Worm (Caenorhabditis elegans): ENCODE measurements around the gene egl-43.

egl-43 gene

DNA sequence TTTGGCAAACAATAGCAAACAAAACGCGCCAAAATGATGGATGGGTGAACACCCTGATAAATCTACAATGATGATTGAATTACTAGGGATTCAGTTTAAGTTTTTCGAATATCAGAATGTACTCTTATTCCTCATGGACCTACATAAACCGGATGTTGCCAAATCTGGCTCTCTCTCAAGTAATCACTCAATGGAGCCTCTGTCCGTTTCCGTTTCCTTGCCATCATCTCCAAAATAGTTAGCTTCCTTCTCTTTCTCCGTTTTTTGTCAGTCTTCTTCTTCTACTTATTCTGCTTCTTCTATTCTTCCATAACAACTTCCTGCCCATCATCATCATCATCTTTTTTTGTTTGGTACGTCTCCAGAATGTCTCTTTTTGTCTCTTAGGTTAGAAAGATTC is 10.3 kb downstream of the egl-43 start:
- TF ChIP-seq F10E7.11 (tag; optimal IDR thresholded peaks at IDR 0.05) (no peak), mel-28 (tag; optimal IDR thresholded peaks at IDR 0.05; ENCODE audit: borderline replicate concordance) (no peak), sea-2 (GFP tag; IDR thresholded peaks at IDR 0.05) (no peak), lin-40 (tag; optimal IDR thresholded peaks at IDR 0.05) (no peak), madf-10 (tag; optimal IDR thresholded peaks at IDR 0.05) (no peak), F22D6.2 (tag; optimal IDR thresholded peaks at IDR 0.05) (no peak), mxl-1 (tag; optimal IDR thresholded peaks at IDR 0.05) (no peak), somi-1 (GFP tag; optimal IDR thresholded peaks at IDR 0.05) (no peak), nhr-80 (tag; optimal IDR thresholded peaks at IDR 0.05) (no peak), nhr-179 (tag; optimal IDR thresholded peaks at IDR 0.05) (no peak)

DNA sequence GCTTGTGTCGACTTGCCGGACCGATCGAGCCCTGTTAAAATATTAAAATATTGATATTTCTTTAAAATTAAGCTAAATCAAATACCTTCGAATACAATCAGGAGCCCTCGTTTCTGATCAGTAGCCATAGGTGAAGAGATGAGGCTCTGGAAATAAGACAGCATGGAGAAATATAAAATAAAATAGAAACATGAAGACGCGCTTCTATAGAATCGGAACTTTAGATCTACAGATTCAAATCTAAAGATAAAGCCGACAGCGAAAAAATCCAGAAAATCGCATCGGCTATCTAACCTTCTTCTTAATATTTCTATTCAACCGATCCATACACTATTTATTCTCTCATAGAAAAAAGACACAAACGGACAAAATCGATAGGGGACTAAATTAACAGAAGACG is 12.0 kb downstream of the egl-43 start, which contains the start of gene dtmk-1:
dtmk-1 (minus strand) TSS at position 146 of the 400 bp plus-strand sequence.
- TF ChIP-seq ekl-4 (GFP tag; IDR thresholded peaks at IDR 0.05), result 0 out of 2 replicates have a peak, but pooled peaks have one; percentile 21
- TF ChIP-seq rpc-1 (optimal IDR thresholded peaks at IDR 0.05), result no peak
- TF ChIP-seq rpc-1 (tag; optimal IDR thresholded peaks at IDR 0.05), result no peak
- peak; percentile 17 for TF ChIP-seq snpc-1.1 (tag; optimal IDR thresholded peaks at IDR 0.05; ENCODE audit: insufficient read depth)
- peak; percentile 11 for TF ChIP-seq ama-1 (optimal IDR thresholded peaks at IDR 0.05)
- TF ChIP-seq ama-1 (GFP tag; optimal IDR thresholded peaks at IDR 0.05), result peak in 1 of 2 experiments; percentile 47
- no peak for TF ChIP-seq chd-7 (tag; optimal IDR thresholded peaks at IDR 0.05)
- TF ChIP-seq hmg-1.2 (GFP tag; IDR thresholded peaks at IDR 0.05), result 0 out of 2 replicates have a peak, but pooled peaks have one; percentile 12

DNA sequence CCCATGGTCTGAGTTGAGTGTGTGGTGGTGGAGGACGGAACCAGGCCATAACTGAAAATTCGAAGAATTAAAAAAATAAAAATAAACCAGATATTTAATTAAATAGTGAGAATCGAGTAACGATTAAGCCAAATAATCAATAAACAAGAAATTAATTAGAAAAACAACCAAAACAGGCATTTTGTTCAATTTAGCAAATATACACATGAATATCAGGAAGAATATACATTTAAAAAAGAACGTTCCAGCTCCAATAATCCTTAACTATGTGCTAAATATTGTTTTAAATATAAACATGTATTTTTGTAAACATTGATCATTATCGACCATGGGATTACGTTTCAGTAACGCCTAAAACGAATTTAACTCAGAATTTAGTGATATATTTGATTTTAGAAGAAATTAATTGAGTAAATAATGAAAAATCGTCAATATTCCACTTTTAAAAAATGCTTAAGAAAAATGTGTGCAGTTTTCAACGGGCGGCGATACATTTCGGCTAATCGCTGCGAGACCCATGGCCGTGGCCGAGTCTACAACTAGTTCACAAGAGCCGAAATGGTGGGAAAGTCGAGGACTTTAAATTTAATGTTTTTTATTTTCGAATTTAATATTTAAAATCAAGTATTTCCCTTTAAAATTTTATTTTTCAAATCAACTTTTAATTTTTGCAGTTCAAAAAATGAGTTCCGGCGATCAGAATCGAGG is 13.2 kb downstream of the egl-43 start, which contains the start of the genes R53.4 and psf-1:
R53.4 (minus strand) TSS at position 51 of the 708 bp plus-strand sequence.
psf-1 (plus strand) TSS at position 675 of the 708 bp plus-strand sequence.
- TF ChIP-seq ccch-3 (GFP tag; optimal IDR thresholded peaks at IDR 0.05), result no peak
- TF ChIP-seq efl-1 (GFP tag; optimal IDR thresholded peaks at IDR 0.05), result peak; percentile 46
- TF ChIP-seq sdz-38 (tag; optimal IDR thresholded peaks at IDR 0.05), result no peak
- no peak for TF ChIP-seq him-1 (tag; optimal IDR thresholded peaks at IDR 0.05)
- TF ChIP-seq ets-4 (GFP tag; optimal IDR thresholded peaks at IDR 0.05), result no peak
- TF ChIP-seq tbx-9 (tag; optimal IDR thresholded peaks at IDR 0.05; ENCODE audit: borderline replicate concordance), result no peak
- TF ChIP-seq nhr-120 (GFP tag; IDR thresholded peaks at IDR 0.05), result no peak
- no peak for TF ChIP-seq somi-1 (GFP tag; optimal IDR thresholded peaks at IDR 0.05)
- no peak for TF ChIP-seq ekl-4 (GFP tag; IDR thresholded peaks at IDR 0.05)
- no peak for TF ChIP-seq B0035.1 (tag; optimal IDR thresholded peaks at IDR 0.05)
- TF ChIP-seq F52B5.7 (tag; optimal IDR thresholded peaks at IDR 0.05), result no peak
- no peak for TF ChIP-seq lin-35 (GFP tag; optimal IDR thresholded peaks at IDR 0.05)
- TF ChIP-seq ztf-26 (tag; optimal IDR thresholded peaks at IDR 0.05), result no peak
- no peak for TF ChIP-seq Y53F4B.3 (GFP tag; IDR thresholded peaks at IDR 0.05)
- TF ChIP-seq mes-4 (tag; optimal IDR thresholded peaks at IDR 0.05), result no peak
- no peak for TF ChIP-seq hmg-20 (GFP tag; IDR thresholded peaks at IDR 0.05)
- TF ChIP-seq fkh-3 (tag; optimal IDR thresholded peaks at IDR 0.05), result no peak
- TF ChIP-seq madf-8 (GFP tag; conservative IDR thresholded peaks at IDR 0.05), result peak; percentile 19; the same call in 1 of the 2 replicates
- TF ChIP-seq hmg-1.2 (GFP tag; IDR thresholded peaks at IDR 0.05), result peak; percentile 46; the same call in 1 of the 2 replicates
- no peak for TF ChIP-seq aptf-2 (GFP tag; conservative IDR thresholded peaks at IDR 0.05)
- 0 out of 2 replicates have a peak, but pooled peaks have one; percentile 15 for TF ChIP-seq egl-44 (GFP tag; IDR thresholded peaks at IDR 0.05)
- no peak for TF ChIP-seq snpc-4 (GFP tag; optimal IDR thresholded peaks at IDR 0.05)
- TF ChIP-seq snpc-4 (tag; optimal IDR thresholded peaks at IDR 0.05), result peak in 2 of 4 experiments; percentile 10 to 31
- no peak for TF ChIP-seq nfya-2 (GFP tag; IDR thresholded peaks at IDR 0.05)
- no peak for TF ChIP-seq mxl-1 (tag; optimal IDR thresholded peaks at IDR 0.05)
- no peak for TF ChIP-seq K11D2.4 (GFP tag; IDR thresholded peaks at IDR 0.05)
- TF ChIP-seq lsl-1 (GFP tag; optimal IDR thresholded peaks at IDR 0.05), result peak; percentile 62
- TF ChIP-seq hlh-12 (tag; optimal IDR thresholded peaks at IDR 0.05), result no peak
- peak; percentile 36; the same call in 1 of the 2 replicates for TF ChIP-seq ztf-6 (GFP tag; IDR thresholded peaks at IDR 0.05)
- TF ChIP-seq lin-54 (GFP tag; optimal IDR thresholded peaks at IDR 0.05), result peak; percentile 69
- TF ChIP-seq nhr-90 (tag; optimal IDR thresholded peaks at IDR 0.05), result no peak
- peak; percentile 58 for TF ChIP-seq ceh-91 (GFP tag; IDR thresholded peaks at IDR 0.05)
